Fruit fly (Drosophila melanogaster): ENCODE data around the gene RpL9.

RpL9 gene

DNA sequence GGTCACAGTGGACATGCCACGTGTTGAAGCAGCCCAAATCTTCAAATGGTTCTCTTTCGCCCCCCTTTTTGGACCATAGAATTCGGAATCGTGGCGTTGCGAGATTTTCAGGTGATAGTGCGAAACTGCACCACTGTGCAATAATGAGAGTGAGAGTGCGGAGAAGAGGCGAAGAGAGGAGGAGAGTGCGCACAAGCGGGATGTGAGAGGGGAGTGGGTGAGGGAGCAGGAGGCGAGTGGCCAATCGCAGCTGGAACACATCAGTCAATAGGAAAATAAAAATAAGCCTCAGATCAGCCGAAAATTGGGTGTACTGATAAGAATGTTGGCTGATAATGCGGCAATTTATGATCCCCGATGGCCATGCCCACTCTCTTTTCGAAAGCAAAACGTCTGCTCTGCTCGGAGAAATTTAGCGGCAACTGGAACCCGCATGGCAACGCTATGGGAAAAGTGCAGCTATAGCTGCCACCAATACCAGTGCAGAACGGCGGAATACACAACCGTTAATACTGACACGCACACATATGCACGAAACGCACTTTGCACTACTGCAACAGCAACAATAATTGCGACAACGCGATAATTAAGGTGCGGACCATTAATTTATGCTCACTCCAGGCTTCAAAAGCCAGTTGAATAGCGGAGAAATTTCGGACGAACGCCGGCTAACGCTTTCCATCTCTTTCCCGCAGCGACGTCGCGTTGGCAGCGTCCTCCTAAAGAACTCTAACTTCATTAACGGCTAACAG, 36.6 kb downstream of the RpL9 start (continued):
- no peak for TF ChIP-seq H2.0 (GFP tag; IDR thresholded peaks at IDR 0.05)
- TF ChIP-seq CG2875 (GFP tag; optimal IDR thresholded peaks at IDR 0.05): no peak
- TF ChIP-seq emc (GFP tag; optimal IDR thresholded peaks at IDR 0.05): no peak
- no peak for TF ChIP-seq CG15696 (tag; optimal IDR thresholded peaks at IDR 0.05)
- TF ChIP-seq CG10462 (GFP tag; optimal IDR thresholded peaks at IDR 0.05): no peak
- TF ChIP-seq CG17912 (GFP tag; optimal IDR thresholded peaks at IDR 0.05): no peak
- TF ChIP-seq bbx (GFP tag; IDR thresholded peaks at IDR 0.05; ENCODE audit: partially characterized antibody): no peak
- no peak for TF ChIP-seq Hr3 (GFP tag; optimal IDR thresholded peaks at IDR 0.05)
- peak; percentile 8 for TF ChIP-seq CG2120 (GFP tag; optimal IDR thresholded peaks at IDR 0.05)
- TF ChIP-seq CG17328 (GFP tag; IDR thresholded peaks at IDR 0.05): 0 out of 2 replicates have a peak, but pooled peaks have one; percentile 32
- peak; percentile 63 for TF ChIP-seq ftz-f1 (GFP tag; optimal IDR thresholded peaks at IDR 0.05)
- no peak; the same call in 1 of the 2 replicates for TF ChIP-seq sim (GFP tag; IDR thresholded peaks at IDR 0.05)
- no peak for TF ChIP-seq CG10321 (GFP tag; IDR thresholded peaks at IDR 0.05)
- TF ChIP-seq CG12744 (GFP tag; optimal IDR thresholded peaks at IDR 0.05): no peak
- no peak for TF ChIP-seq Camta (GFP tag; optimal IDR thresholded peaks at IDR 0.05)
- TF ChIP-seq chn (GFP tag; optimal IDR thresholded peaks at IDR 0.05): peak; percentile 29
- no peak for TF ChIP-seq CG3726 (GFP tag; IDR thresholded peaks at IDR 0.05)
- no peak for TF ChIP-seq dimm (GFP tag; IDR thresholded peaks at IDR 0.05)
- TF ChIP-seq CG4328 (GFP tag; optimal IDR thresholded peaks at IDR 0.05): no peak
- TF ChIP-seq pzg (GFP tag; optimal IDR thresholded peaks at IDR 0.05): peak; percentile 1
- peak; percentile 72; the same call in 2 of the 3 replicates for TF ChIP-seq CG34422 (GFP tag; IDR thresholded peaks at IDR 0.05)
- no peak for TF ChIP-seq CG43689 (GFP tag; IDR thresholded peaks at IDR 0.05)
- TF ChIP-seq CG3407 (GFP tag; optimal IDR thresholded peaks at IDR 0.05): no peak
- TF ChIP-seq Antp (GFP tag; optimal IDR thresholded peaks at IDR 0.05): peak; percentile 11
- no peak for TF ChIP-seq Six4 (GFP tag; optimal IDR thresholded peaks at IDR 0.05)
- no peak for TF ChIP-seq pros (GFP tag; optimal IDR thresholded peaks at IDR 0.05)
- TF ChIP-seq Eip74EF (GFP tag; optimal IDR thresholded peaks at IDR 0.05): no peak
- 0 out of 2 replicates have a peak, but pooled peaks have one; percentile 12 for TF ChIP-seq nerfin-2 (GFP tag; IDR thresholded peaks at IDR 0.05; ENCODE audit: partially characterized antibody)
- no peak for TF ChIP-seq CkIIα-i1 (GFP tag; IDR thresholded peaks at IDR 0.05)
- no peak for TF ChIP-seq Asciz (GFP tag; optimal IDR thresholded peaks at IDR 0.05)
- TF ChIP-seq chinmo (GFP tag; IDR thresholded peaks at IDR 0.05; ENCODE audit: partially characterized antibody): peak; percentile 57; the same call in 2 of the 4 replicates
- no peak for TF ChIP-seq tap (tag; optimal IDR thresholded peaks at IDR 0.05)
- TF ChIP-seq NfI (GFP tag; optimal IDR thresholded peaks at IDR 0.05): no peak
- no peak for TF ChIP-seq CG11696 (GFP tag; IDR thresholded peaks at IDR 0.05)
- no peak for TF ChIP-seq CG11723 (GFP tag; optimal IDR thresholded peaks at IDR 0.05)
- TF ChIP-seq CG12299 (tag; optimal IDR thresholded peaks at IDR 0.05): peak; percentile 20
- no peak for TF ChIP-seq Usf (GFP tag; optimal IDR thresholded peaks at IDR 0.05)
- TF ChIP-seq odd (GFP tag; optimal IDR thresholded peaks at IDR 0.05): no peak
- peak; percentile 16 for TF ChIP-seq scrt (GFP tag; optimal IDR thresholded peaks at IDR 0.05)
- TF ChIP-seq prd (optimal IDR thresholded peaks at IDR 0.05): no peak
- TF ChIP-seq prd (GFP tag; IDR thresholded peaks at IDR 0.05): no peak; the same call in 2 of the 3 replicates
- TF ChIP-seq HLHmδ (GFP tag; optimal IDR thresholded peaks at IDR 0.05): peak; percentile 73
- no peak for TF ChIP-seq CG13624 (GFP tag; optimal IDR thresholded peaks at IDR 0.05)
- no peak for TF ChIP-seq hth (optimal IDR thresholded peaks at IDR 0.05)
- TF ChIP-seq CG14050 (GFP tag; IDR thresholded peaks at IDR 0.05): no peak
- no peak; the same call in 1 of the 2 replicates for TF ChIP-seq CG31441 (GFP tag; IDR thresholded peaks at IDR 0.05)
- TF ChIP-seq CG32767 (GFP tag; IDR thresholded peaks at IDR 0.05): no peak
- no peak for TF ChIP-seq sqz (GFP tag; optimal IDR thresholded peaks at IDR 0.05)
- TF ChIP-seq CG10431 (GFP tag; optimal IDR thresholded peaks at IDR 0.05): no peak
- no peak for TF ChIP-seq stwl (tag; optimal IDR thresholded peaks at IDR 0.05)

Measured in whole organism, embryonic.